Worm (Caenorhabditis elegans) whole organism, early embryonic: Measurements from ENCODE around the gene arf-5.

Experiments used
- ama-1 ChIP-seq: fragments of 150-350 bp; optimal IDR thresholded peaks from 2 replicates; lab custom pipeline; 2014
- ceh-13 ChIP-seq: fragments of 200-800 bp; sonication (Bioruptor generic); optimal IDR thresholded peaks from 2 replicates; lab custom pipeline; 2018; ENCODE audit warnings: mild to moderate bottlenecking, missing genetic modification characterization, missing compliant biosample characterization
- ceh-36 ChIP-seq: sonication (generic microtip); optimal IDR thresholded peaks from 2 replicates; lab custom pipeline; 2016; ENCODE audit warnings: missing genetic modification characterization, inconsistent platforms, missing compliant biosample characterization
- ets-7 ChIP-seq: sonication (generic microtip); optimal IDR thresholded peaks from 2 replicates; lab custom pipeline; 2016; ENCODE audit warnings: missing genotype, missing genetic modification characterization, missing compliant biosample characterization
- flt-1 ChIP-seq: fragments of 200-800 bp; sonication (Bioruptor generic); IDR thresholded peaks from 2 replicates; pipeline ENCODE4 v1.3.6; 2022; ENCODE audit warnings: missing genetic modification characterization, missing compliant biosample characterization
- hmbx-1 ChIP-seq: sonication (generic microtip); optimal IDR thresholded peaks from 2 replicates; lab custom pipeline; 2016; ENCODE audit warnings: mild to moderate bottlenecking, missing genetic modification characterization, missing compliant biosample characterization
- pes-1 ChIP-seq: fragments of 200-800 bp; sonication (Bioruptor generic); IDR thresholded peaks from 2 replicates; pipeline ENCODE4 v1.3.6; 2022; ENCODE audit warnings: missing genetic modification reagents, missing genetic modification characterization, missing compliant biosample characterization
- tbx-11 ChIP-seq: fragments of 200-800 bp; sonication (Bioruptor generic); IDR thresholded peaks from 2 replicates; pipeline ENCODE4 v1.3.6; 2022; ENCODE audit warnings: missing genetic modification characterization, missing compliant biosample characterization
- tbx-37 ChIP-seq: fragments of 200-800 bp; sonication (Bioruptor generic); conservative IDR thresholded peaks from 2 replicates; pipeline ENCODE4 v1.3.6; 2022; ENCODE audit warnings: missing genetic modification reagents, missing genetic modification characterization, missing compliant biosample characterization
- tra-4 ChIP-seq: sonication (generic microtip); optimal IDR thresholded peaks from 2 replicates; lab custom pipeline; 2017; ENCODE audit warnings: missing genetic modification characterization, missing compliant biosample characterization

ce11 chrIV:7943272-7943671 lies 39.1 kb upstream of the arf-5 start:
- no peak for TF ChIP-seq ceh-36 (tag; lab: Kevin White, UChicago)
- no peak for TF ChIP-seq ama-1 (lab: Kevin White, UChicago)
- TF ChIP-seq hmbx-1 (tag; lab: Kevin White, UChicago) = no peak
- TF ChIP-seq pes-1 (GFP tag; lab: Robert Waterston, UW) = no peak
- no peak for TF ChIP-seq ets-7
- no peak for TF ChIP-seq ceh-13 (GFP tag; lab: Kevin White, UChicago)
- no peak for TF ChIP-seq tbx-11
- TF ChIP-seq tra-4 (tag; lab: Kevin White, UChicago) = no peak
- no peak for TF ChIP-seq flt-1
- TF ChIP-seq tbx-37 (GFP tag; lab: Robert Waterston, UW) = no peak
